Fruit fly (Drosophila melanogaster): ENCODE data around the gene CG14985.

- TF ChIP-seq CG14710 (tag; optimal IDR thresholded peaks at IDR 0.05) (no peak), CG17612 (GFP tag; IDR thresholded peaks at IDR 0.05) (no peak), yki (optimal IDR thresholded peaks at IDR 0.05) (no peak), CTCF (GFP tag; optimal IDR thresholded peaks at IDR 0.05) (no peak), CG9797 (GFP tag; optimal IDR thresholded peaks at IDR 0.05) (no peak), Dip3 (GFP tag; optimal IDR thresholded peaks at IDR 0.05) (no peak), Xrp1 (GFP tag; IDR thresholded peaks at IDR 0.05) (no peak), sr (GFP tag; IDR thresholded peaks at IDR 0.05) (no peak), CG30403 (GFP tag; optimal IDR thresholded peaks at IDR 0.05) (no peak), Six4 (GFP tag; optimal IDR thresholded peaks at IDR 0.05) (no peak), CG7372 (GFP tag; IDR thresholded peaks at IDR 0.05) (no peak), Pdp1 (GFP tag; optimal IDR thresholded peaks at IDR 0.05) (no peak), CG13123 (GFP tag; optimal IDR thresholded peaks at IDR 0.05) (no peak)
Observed at dm6 chr3L:4028305-4028704, 25.0 kb downstream of the CG14985 start, which contains the start of the genes Gr64b and Gr64c.

Data from whole organism, embryonic.